Fruit fly (Drosophila melanogaster): ENCODE data around the gene CG10165.

- TF ChIP-seq CG8478 (optimal IDR thresholded peaks at IDR 0.05): no peak
- TF ChIP-seq CTCF (optimal IDR thresholded peaks at IDR 0.05): no peak
Observed at dm6 chr2L:19572496-19573317, 42.6 kb upstream of the CG10165 start.
